Fruit fly (Drosophila melanogaster): ENCODE measurements around the gene SdhBL.

DNA sequence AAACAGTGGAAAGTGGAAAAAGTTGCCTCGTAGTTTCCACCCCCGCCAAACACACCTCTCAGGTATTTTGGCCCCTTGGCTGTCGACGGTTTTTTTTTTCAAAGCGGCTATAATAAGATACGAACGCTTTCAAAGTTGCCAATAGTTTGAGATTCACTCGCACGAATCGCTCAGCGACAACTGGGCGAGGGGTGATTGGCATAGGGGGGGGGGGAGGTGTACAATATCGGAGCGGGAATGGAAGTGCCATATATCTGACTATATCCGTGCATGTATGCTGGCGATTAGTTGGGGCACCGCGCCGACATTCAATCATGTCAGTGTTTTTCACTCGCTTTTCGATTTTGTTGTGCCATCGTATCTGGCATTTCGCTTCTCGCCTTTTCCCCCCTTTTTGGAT is 10.9 kb downstream of the SdhBL start:
- no peak for TF ChIP-seq Myc (optimal IDR thresholded peaks at IDR 0.05)
- TF ChIP-seq psq (GFP tag; optimal IDR thresholded peaks at IDR 0.05): no peak
- no peak for TF ChIP-seq CG9705 (GFP tag; optimal IDR thresholded peaks at IDR 0.05)
- TF ChIP-seq sv (GFP tag; optimal IDR thresholded peaks at IDR 0.05): no peak
- no peak for TF ChIP-seq Mio (GFP tag; optimal IDR thresholded peaks at IDR 0.05)
